Fruit fly (Drosophila melanogaster) whole organism, embryonic: ENCODE data around the gene galla-2.
A peak's percentile ranks its signal among the peaks of the same experiment; 100 is the strongest.

ENCODE experiments used
- BEAF-32 ChIP-seq: fragments of 200-800 bp; sonication (Bioruptor generic); optimal IDR thresholded peaks from 3 replicates; lab custom pipeline; 2017; ENCODE audit warnings: missing biosample characterization, missing genetic modification characterization, mild to moderate bottlenecking, moderate library complexity, missing genetic modification reagents
- CG10543 ChIP-seq: fragments of 200-800 bp; sonication (Bioruptor generic); optimal IDR thresholded peaks from 3 replicates; lab custom pipeline; 2017; ENCODE audit warnings: missing biosample characterization, mild to moderate bottlenecking, missing genetic modification characterization, moderate library complexity
- CG11247 ChIP-seq: fragments of 200-800 bp; sonication (Bioruptor generic); IDR thresholded peaks from 2 replicates; pipeline ENCODE4 v1.3.6; 2022; ENCODE audit warnings: missing biosample characterization, missing genetic modification characterization
- CG12071 ChIP-seq: fragments of 200-800 bp; sonication (Bioruptor generic); optimal IDR thresholded peaks from 3 replicates; lab custom pipeline; 2018; ENCODE audit warnings: missing biosample characterization, mild to moderate bottlenecking, missing genetic modification characterization
- CG1603 ChIP-seq: fragments of 200-800 bp; sonication (Bioruptor generic); optimal IDR thresholded peaks from 2 replicates; lab custom pipeline; 2019; ENCODE audit warnings: missing biosample characterization, mild to moderate bottlenecking, missing genetic modification characterization, moderate library complexity
- CG16779 ChIP-seq: fragments of 200-800 bp; sonication (Bioruptor generic); IDR thresholded peaks from 2 replicates; pipeline ENCODE4 v1.3.6; 2022; ENCODE audit warnings: missing biosample characterization, missing genetic modification characterization
- CG17359 ChIP-seq: fragments of 200-800 bp; sonication (Bioruptor generic); optimal IDR thresholded peaks from 3 replicates; lab custom pipeline; 2018; ENCODE audit warnings: missing biosample characterization, mild to moderate bottlenecking, missing genetic modification characterization, moderate library complexity
- CG17385 ChIP-seq: fragments of 200-800 bp; sonication (Bioruptor generic); optimal IDR thresholded peaks from 3 replicates; lab custom pipeline; 2018; ENCODE audit warnings: missing biosample characterization, mild to moderate bottlenecking, missing genetic modification characterization
- CG2712 ChIP-seq: fragments of 200-800 bp; optimal IDR thresholded peaks from 3 replicates; lab custom pipeline; 2019; ENCODE audit warnings: missing biosample characterization, mild to moderate bottlenecking, missing genetic modification characterization, moderate library complexity
- CG31441 ChIP-seq: fragments of 200-800 bp; sonication (Bioruptor generic); IDR thresholded peaks from 2 replicates; pipeline ENCODE4 v1.3.6; 2022; ENCODE audit warnings: missing biosample characterization, missing genetic modification characterization
- CG3847 ChIP-seq: fragments of 200-800 bp; sonication (Bioruptor generic); IDR thresholded peaks from 2 replicates; pipeline ENCODE4 v1.3.6; 2022; ENCODE audit warnings: missing biosample characterization, missing genetic modification characterization
- CG43689 ChIP-seq: fragments of 200-800 bp; sonication (Bioruptor generic); IDR thresholded peaks from 2 replicates; pipeline ENCODE4 v1.3.6; 2022; ENCODE audit warnings: missing biosample characterization, missing genetic modification characterization
- CG4617 ChIP-seq: fragments of 200-800 bp; sonication (Bioruptor generic); optimal IDR thresholded peaks from 3 replicates; lab custom pipeline; 2016; ENCODE audit warnings: missing biosample characterization, missing genetic modification characterization, borderline replicate concordance
- CG7839 ChIP-seq: fragments of 200-800 bp; sonication (Bioruptor generic); optimal IDR thresholded peaks from 3 replicates; lab custom pipeline; 2018; ENCODE audit warnings: missing biosample characterization, mild to moderate bottlenecking, missing genetic modification characterization, moderate library complexity
- CG8924 ChIP-seq: fragments of 200-800 bp; optimal IDR thresholded peaks from 3 replicates; lab custom pipeline; 2019; ENCODE audit warnings: missing biosample characterization, mild to moderate bottlenecking, missing genetic modification characterization, moderate library complexity
- CoRest ChIP-seq: fragments of 200-800 bp; sonication (Bioruptor generic); optimal IDR thresholded peaks from 3 replicates; lab custom pipeline; 2018; ENCODE audit warnings: missing biosample characterization, mild to moderate bottlenecking, missing genetic modification characterization, moderate library complexity
- Dbx ChIP-seq: fragments of 200-800 bp; sonication (Bioruptor generic); IDR thresholded peaks from 3 replicates; pipeline ENCODE4 v1.3.6; 2022; ENCODE audit warnings: missing biosample characterization, missing genetic modification characterization
- Dfd ChIP-seq, 2 experiments: fragments of >200 bp; optimal IDR thresholded peaks; 2 replicates each; lab custom pipeline; 2017; ENCODE audit warnings: missing biosample characterization in 2 of 2, missing genetic modification characterization in 2 of 2
- Dip3 ChIP-seq: fragments of 200-800 bp; sonication (Bioruptor generic); optimal IDR thresholded peaks from 3 replicates; lab custom pipeline; 2016; ENCODE audit warnings: missing biosample characterization, missing genetic modification characterization
- Doc2 ChIP-seq: fragments of 200-800 bp; sonication (Bioruptor generic); IDR thresholded peaks from 2 replicates; pipeline ENCODE4 v1.3.6; 2022; ENCODE audit warnings: missing biosample characterization, missing genetic modification characterization
- H2.0 ChIP-seq: fragments of 200-800 bp; sonication (Bioruptor generic); IDR thresholded peaks from 2 replicates; pipeline ENCODE4 v1.3.6; 2022; ENCODE audit warnings: missing biosample characterization, missing genetic modification characterization
- Hsf ChIP-seq: fragments of 200-800 bp; sonication (Bioruptor generic); optimal IDR thresholded peaks from 3 replicates; lab custom pipeline; 2016; ENCODE audit warnings: missing biosample characterization, missing genetic modification characterization
- Jarid2 ChIP-seq: fragments of 200-800 bp; sonication (Bioruptor generic); optimal IDR thresholded peaks from 3 replicates; lab custom pipeline; 2017; ENCODE audit warnings: mild to moderate bottlenecking, missing biosample characterization, missing genetic modification reagents, missing genetic modification characterization
- Max ChIP-seq: fragments of 200-800 bp; sonication (Bioruptor generic); optimal IDR thresholded peaks from 2 replicates; lab custom pipeline; 2016; ENCODE audit warnings: missing biosample characterization, mild to moderate bottlenecking, missing genetic modification characterization
- Med ChIP-seq: fragments of 200-800 bp; sonication (Bioruptor generic); peaks from one replicate; lab custom pipeline; 2016; ENCODE audit warnings: missing biosample characterization, missing genetic modification characterization, mild to moderate bottlenecking, inconsistent platforms, moderate library complexity
- NFAT ChIP-seq: fragments of 200-800 bp; sonication (Bioruptor generic); IDR thresholded peaks from 2 replicates; pipeline ENCODE4 v1.3.6; 2022; ENCODE audit warnings: missing biosample characterization, missing genetic modification characterization
- Nf-YC ChIP-seq: fragments of 200-800 bp; optimal IDR thresholded peaks from 3 replicates; lab custom pipeline; 2019; ENCODE audit warnings: missing biosample characterization, mild to moderate bottlenecking, missing genetic modification characterization, moderate library complexity
- PHDP ChIP-seq: fragments of 200-800 bp; sonication (Bioruptor generic); optimal IDR thresholded peaks from 3 replicates; lab custom pipeline; 2018; ENCODE audit warnings: missing biosample characterization, mild to moderate bottlenecking, missing genetic modification characterization, moderate library complexity
- Vsx1 ChIP-seq: fragments of 200-800 bp; sonication (Bioruptor generic); optimal IDR thresholded peaks from 2 replicates; lab custom pipeline; 2017; ENCODE audit warnings: missing biosample characterization, mild to moderate bottlenecking, missing genetic modification characterization, missing genetic modification reagents
- ash1 ChIP-seq: fragments of 200-800 bp; sonication (Bioruptor generic); optimal IDR thresholded peaks from 2 replicates; lab custom pipeline; 2018; ENCODE audit warnings: missing biosample characterization, mild to moderate bottlenecking, missing genetic modification characterization
- bab2 ChIP-seq: fragments of 200-800 bp; sonication (Bioruptor generic); optimal IDR thresholded peaks from 2 replicates; lab custom pipeline; 2016; ENCODE audit warnings: missing biosample characterization, missing genetic modification characterization
- cwo ChIP-seq: fragments of 200-800 bp; sonication (Bioruptor generic); optimal IDR thresholded peaks from 3 replicates; lab custom pipeline; 2017; ENCODE audit warnings: missing biosample characterization, missing genetic modification characterization, mild to moderate bottlenecking, moderate library complexity, missing genetic modification reagents
- danr ChIP-seq: fragments of 200-800 bp; sonication (Bioruptor generic); IDR thresholded peaks from 2 replicates; pipeline ENCODE4 v1.3.6; 2022; ENCODE audit warnings: missing biosample characterization, missing genetic modification characterization
- disco-r ChIP-seq: fragments of 200-800 bp; sonication (Bioruptor generic); optimal IDR thresholded peaks from 2 replicates; lab custom pipeline; 2016; ENCODE audit warnings: missing biosample characterization, missing genetic modification characterization
- ems ChIP-seq: fragments of 200-800 bp; sonication (Bioruptor generic); optimal IDR thresholded peaks from 3 replicates; lab custom pipeline; 2016; ENCODE audit warnings: missing biosample characterization, missing genetic modification characterization
- gce ChIP-seq: fragments of 200-800 bp; sonication (Bioruptor generic); IDR thresholded peaks from 3 replicates; pipeline ENCODE4 v1.3.6; 2022; ENCODE audit warnings: missing biosample characterization, missing genetic modification characterization
- ken ChIP-seq: fragments of 200-800 bp; sonication (Bioruptor generic); IDR thresholded peaks from 3 replicates; pipeline ENCODE4 v1.3.6; 2022; ENCODE audit warnings: missing biosample characterization, missing genetic modification characterization
- lbe ChIP-seq: fragments of 200-800 bp; sonication (Bioruptor generic); optimal IDR thresholded peaks from 2 replicates; lab custom pipeline; 2016; ENCODE audit warnings: missing biosample characterization, mild to moderate bottlenecking, missing genetic modification characterization
- luna ChIP-seq: fragments of 200-800 bp; sonication (Bioruptor generic); optimal IDR thresholded peaks from 2 replicates; lab custom pipeline; 2016; ENCODE audit warnings: missing biosample characterization, missing genetic modification characterization
- nerfin-2 ChIP-seq: fragments of 200-800 bp; sonication (Bioruptor generic); IDR thresholded peaks from 2 replicates; pipeline ENCODE4 v1.3.6; 2022; ENCODE audit warnings: missing biosample characterization, missing genetic modification characterization; ENCODE audit not compliant: partially characterized antibody
- psq ChIP-seq: fragments of 200-800 bp; sonication (Bioruptor generic); optimal IDR thresholded peaks from 2 replicates; lab custom pipeline; 2017; ENCODE audit warnings: missing biosample characterization, missing genetic modification characterization
- ranshi ChIP-seq: fragments of 200-800 bp; sonication (Bioruptor generic); IDR thresholded peaks from 2 replicates; pipeline ENCODE4 v1.3.6; 2022; ENCODE audit warnings: missing biosample characterization, missing genetic modification characterization
- seq ChIP-seq: fragments of 200-800 bp; sonication (Bioruptor generic); IDR thresholded peaks from 2 replicates; pipeline ENCODE4 v1.3.6; 2022; ENCODE audit warnings: missing biosample characterization, missing genetic modification characterization
- stc ChIP-seq: fragments of 200-800 bp; sonication (Bioruptor generic); IDR thresholded peaks from 2 replicates; pipeline ENCODE4 v1.3.6; 2022; ENCODE audit warnings: missing biosample characterization, missing genetic modification characterization
- tap ChIP-seq: fragments of 200-800 bp; optimal IDR thresholded peaks from 3 replicates; lab custom pipeline; 2019; ENCODE audit warnings: missing biosample characterization, mild to moderate bottlenecking, missing genetic modification characterization, moderate library complexity
- tin ChIP-seq: fragments of 200-800 bp; sonication (Bioruptor generic); optimal IDR thresholded peaks from 3 replicates; lab custom pipeline; 2016; ENCODE audit warnings: missing biosample characterization, missing genetic modification characterization
- unpg ChIP-seq: fragments of 200-800 bp; sonication (Bioruptor generic); optimal IDR thresholded peaks from 3 replicates; lab custom pipeline; 2018; ENCODE audit warnings: missing biosample characterization, mild to moderate bottlenecking, missing genetic modification characterization, moderate library complexity
- zfh1 ChIP-seq: fragments of 200-800 bp; sonication (Bioruptor generic); IDR thresholded peaks from 3 replicates; pipeline ENCODE4 v1.3.6; 2022; ENCODE audit warnings: missing biosample characterization, missing genetic modification characterization

Gene galla-2

DNA sequence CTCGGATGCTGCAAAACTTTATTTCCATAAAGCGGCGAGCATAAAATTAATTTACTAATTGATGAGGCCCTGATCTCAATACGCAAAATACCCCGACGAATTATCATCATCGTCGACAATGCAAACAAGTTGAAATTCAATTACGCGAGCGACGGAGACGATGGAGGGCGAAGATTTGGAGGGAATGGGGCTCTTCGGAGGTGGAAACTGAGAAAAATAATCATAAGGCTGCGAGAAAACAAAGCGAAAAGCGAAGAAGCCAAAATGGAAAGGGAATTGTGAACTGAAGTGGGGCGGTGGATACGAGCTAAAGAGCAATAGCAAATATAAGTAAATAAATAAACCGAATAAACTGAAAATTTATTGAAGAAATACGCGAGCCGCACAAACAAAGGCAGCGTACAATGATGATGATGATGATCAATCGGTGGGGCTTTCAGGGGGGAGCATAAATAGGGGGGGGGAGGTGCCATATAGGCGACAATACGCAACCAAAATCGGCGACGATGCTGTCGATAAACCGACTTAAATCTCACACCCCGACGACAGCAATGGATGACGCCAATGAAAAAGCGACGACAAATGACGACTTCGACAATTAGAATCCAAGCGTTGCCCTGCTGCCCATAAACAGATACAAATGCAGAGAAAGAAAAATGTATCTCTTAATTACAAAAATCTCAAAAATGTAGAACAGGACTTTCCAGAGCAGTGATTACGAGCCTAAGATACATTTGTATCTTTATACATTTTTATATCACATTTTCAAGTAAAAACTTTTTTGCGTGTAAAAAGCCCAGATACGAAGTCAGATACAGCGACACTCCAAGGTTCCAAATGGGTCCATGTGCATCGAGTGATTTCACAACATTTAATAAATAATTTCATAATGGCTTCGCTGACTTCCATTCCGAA, 44.6 kb upstream of the galla-2 start (continued):
- peak; percentile 22 for TF ChIP-seq Nf-YC (tag; lab: Kevin White, UChicago)
- TF ChIP-seq danr (GFP tag; lab: Robert Waterston, UW) = peak; percentile 53; the same call in 1 of the 2 replicates
- TF ChIP-seq CG7839 (tag; lab: Kevin White, UChicago) = peak; percentile 75
- TF ChIP-seq Med = peak; percentile 93
- TF ChIP-seq CG11247 (GFP tag; lab: Robert Waterston, UW) = peak; percentile 16; the same call in 1 of the 2 replicates
- peak; percentile 45 for TF ChIP-seq CG12071
- TF ChIP-seq Vsx1 (GFP tag; lab: Kevin White, UChicago) = no peak
- TF ChIP-seq stc = peak; percentile 37; the same call in 1 of the 2 replicates
- TF ChIP-seq zfh1 (GFP tag; lab: Robert Waterston, UW) = peak; percentile 65; the same call in 1 of the 3 replicates
- TF ChIP-seq CG1603 (tag; lab: Kevin White, UChicago) = peak; percentile 37
- TF ChIP-seq CG16779 = peak; percentile 54; the same call in 1 of the 2 replicates
- peak; percentile 65 for TF ChIP-seq CoRest (tag; lab: Kevin White, UChicago)
- TF ChIP-seq tin (GFP tag; lab: Kevin White, UChicago) = peak; percentile 53
- peak; percentile 58; the same call in 1 of the 2 replicates for TF ChIP-seq ranshi (GFP tag; lab: Robert Waterston, UW)
- TF ChIP-seq ems (GFP tag; lab: Kevin White, UChicago) = peak; percentile 58
- TF ChIP-seq H2.0 (GFP tag; lab: Robert Waterston, UW) = peak; percentile 76
- TF ChIP-seq Max = peak; percentile 19
- peak; percentile 56 for TF ChIP-seq lbe
- peak; percentile 72 for TF ChIP-seq CG31441 (GFP tag; lab: Robert Waterston, UW)
- peak; percentile 63 for TF ChIP-seq CG17385
- peak; percentile 68 for TF ChIP-seq PHDP
- TF ChIP-seq seq (GFP tag; lab: Robert Waterston, UW) = peak; percentile 72; the same call in 1 of the 2 replicates
- TF ChIP-seq gce = peak; percentile 46; the same call in 1 of the 3 replicates
- TF ChIP-seq BEAF-32 = no peak
- TF ChIP-seq Dfd (GFP tag; optimal IDR thresholded peaks at IDR 0.05; lab: Kevin White, UChicago) = no peak
- peak; percentile 68 for TF ChIP-seq CG17359
- TF ChIP-seq luna (GFP tag; lab: Kevin White, UChicago) = no peak
- no peak for TF ChIP-seq CG4617 (GFP tag; lab: Kevin White, UChicago)
- peak; percentile 64; the same call in 2 of the 3 replicates for TF ChIP-seq ken (GFP tag; lab: Robert Waterston, UW)
- TF ChIP-seq CG43689 (GFP tag; lab: Robert Waterston, UW) = peak; percentile 34; the same call in 1 of the 2 replicates
- TF ChIP-seq psq = peak; percentile 37
- TF ChIP-seq Hsf (GFP tag; lab: Kevin White, UChicago) = peak; percentile 61
- 0 out of 2 replicates have a peak, but pooled peaks have one; percentile 6 for TF ChIP-seq Doc2 (GFP tag; lab: Robert Waterston, UW)
- TF ChIP-seq unpg (GFP tag; lab: Kevin White, UChicago) = peak; percentile 70
- TF ChIP-seq ash1 = no peak
- no peak; the same call in 1 of the 2 replicates for TF ChIP-seq NFAT (GFP tag; lab: Robert Waterston, UW)
- TF ChIP-seq Dip3 = peak; percentile 18
- TF ChIP-seq CG3847 = peak; percentile 44
- peak; percentile 64 for TF ChIP-seq CG2712 (tag; lab: Kevin White, UChicago)
- peak; percentile 69 for TF ChIP-seq bab2 (GFP tag; lab: Kevin White, UChicago)
- peak; percentile 16 for TF ChIP-seq CG10543
- peak; percentile 32 for TF ChIP-seq disco-r
- TF ChIP-seq cwo (GFP tag; lab: Kevin White, UChicago) = peak; percentile 58
- peak; percentile 65 for TF ChIP-seq Dbx (GFP tag; lab: Robert Waterston, UW)
- peak; percentile 21 for TF ChIP-seq Jarid2
- no peak for TF ChIP-seq nerfin-2 (GFP tag; lab: Robert Waterston, UW)
- peak; percentile 40 for TF ChIP-seq CG8924 (tag; lab: Kevin White, UChicago)
- peak; percentile 60 for TF ChIP-seq tap (tag; lab: Kevin White, UChicago)
